Worm (Caenorhabditis elegans): Measurements from ENCODE around the gene hlh-15.

DNA sequence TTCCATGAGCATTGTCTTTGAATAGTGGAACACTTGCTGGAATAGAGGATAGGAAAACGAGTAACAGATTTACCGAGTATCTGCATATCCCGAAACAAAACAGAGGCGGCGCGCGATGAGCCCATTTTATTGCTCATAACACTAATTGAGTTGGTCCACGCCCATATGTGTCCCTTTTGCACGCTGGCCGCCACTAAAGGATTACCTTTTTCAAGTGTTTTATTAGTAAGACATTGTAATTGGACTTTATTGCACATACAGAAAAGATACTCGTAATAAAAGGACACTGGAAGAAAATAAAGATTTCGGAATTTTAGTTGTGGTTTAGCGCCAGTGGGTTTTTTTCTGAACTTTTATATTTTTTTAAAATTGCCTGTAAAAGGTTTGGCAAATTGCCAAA, at the start of gene hlh-15:
- no peak for TF ChIP-seq tab-1 (GFP tag; IDR thresholded peaks at IDR 0.05)
- no peak for TF ChIP-seq flt-1 (GFP tag; IDR thresholded peaks at IDR 0.05)
- TF ChIP-seq cog-1 (tag; optimal IDR thresholded peaks at IDR 0.05): no peak
- TF ChIP-seq klf-2 (GFP tag; conservative IDR thresholded peaks at IDR 0.05): no peak
